Worm (Caenorhabditis elegans) whole organism, L1 larva: ENCODE measurements around the gene zip-7.
A peak's percentile ranks its signal among the peaks of the same experiment; 100 is the strongest.

Experiments used
- C34B4.2 ChIP-seq: sonication (generic microtip); optimal IDR thresholded peaks from 2 replicates; lab custom pipeline; 2017; ENCODE audit warnings: mild to moderate bottlenecking, missing genetic modification characterization, missing compliant biosample characterization
- ama-1 ChIP-seq: fragments of 150-350 bp; optimal IDR thresholded peaks from 2 replicates; lab custom pipeline; 2014
- dsc-1 ChIP-seq: sonication (generic microtip); optimal IDR thresholded peaks from 2 replicates; lab custom pipeline; 2016; ENCODE audit warnings: mild to moderate bottlenecking, missing genetic modification characterization, missing compliant biosample characterization
- elt-3 ChIP-seq, 6 experiments: fragments of 150-350 bp in 1 of 6; sonication (generic microtip); optimal IDR thresholded peaks; 2 replicates each; lab custom pipeline; 2017 to 2018; ENCODE audit warnings: missing biosample characterization in 6 of 6, missing genetic modification characterization in 6 of 6, inconsistent platforms in 1 of 6
- fkh-8 ChIP-seq: sonication (generic microtip); optimal IDR thresholded peaks from 2 replicates; lab custom pipeline; 2016; ENCODE audit warnings: mild to moderate bottlenecking, missing genetic modification characterization, missing compliant biosample characterization
- isw-1 ChIP-seq: fragments of 200-800 bp; sonication (Bioruptor generic); IDR thresholded peaks from 2 replicates; pipeline ENCODE4 v1.3.6; 2022; ENCODE audit warnings: missing genetic modification characterization, missing compliant biosample characterization
- lin-35 ChIP-seq, 2 experiments: fragments of 150-350 bp; optimal IDR thresholded peaks; 2 replicates each; lab custom pipeline; 2014; ENCODE audit warnings: missing biosample characterization in 2 of 2, missing genetic modification characterization in 2 of 2, missing genetic modification reagents in 2 of 2
- mef-2 ChIP-seq: fragments of 150-350 bp; optimal IDR thresholded peaks from 2 replicates; lab custom pipeline; 2014; ENCODE audit warnings: missing biosample characterization, missing genetic modification characterization
- nhr-11 ChIP-seq: fragments of 150-350 bp; optimal IDR thresholded peaks from 2 replicates; lab custom pipeline; 2014; ENCODE audit warnings: missing biosample characterization, missing genetic modification characterization
- nhr-237 ChIP-seq: fragments of 150-350 bp; optimal IDR thresholded peaks from 2 replicates; lab custom pipeline; 2014; ENCODE audit warnings: missing biosample characterization, missing genetic modification characterization
- swsn-7 ChIP-seq: sonication (generic microtip); optimal IDR thresholded peaks from 2 replicates; lab custom pipeline; 2016; ENCODE audit warnings: missing genetic modification characterization, missing compliant biosample characterization
- vab-15 ChIP-seq: sonication (generic microtip); optimal IDR thresholded peaks from 2 replicates; lab custom pipeline; 2017; ENCODE audit warnings: missing genotype, mild to moderate bottlenecking, missing genetic modification characterization, missing compliant biosample characterization
- xbp-1 ChIP-seq: sonication (generic microtip); optimal IDR thresholded peaks from 2 replicates; lab custom pipeline; 2016; ENCODE audit warnings: missing genetic modification characterization, missing compliant biosample characterization
- zag-1 ChIP-seq: fragments of 150-350 bp; optimal IDR thresholded peaks from 2 replicates; lab custom pipeline; 2014; ENCODE audit warnings: missing biosample characterization, missing genetic modification characterization

- TF ChIP-seq ama-1 (no peak), dsc-1 (tag; lab: Kevin White, UChicago) (peak; percentile 47), vab-15 (tag; lab: Kevin White, UChicago) (no peak), C34B4.2 (no peak), xbp-1 (no peak), isw-1 (GFP tag; lab: Robert Waterston, UW) (no peak), nhr-11 (tag; lab: Kevin White, UChicago) (no peak), elt-3 (tag; optimal IDR thresholded peaks at IDR 0.05; lab: Kevin White, UChicago) (no peak), swsn-7 (no peak), fkh-8 (tag; lab: Kevin White, UChicago) (no peak), nhr-237 (tag; lab: Kevin White, UChicago) (no peak), lin-35 (GFP tag; optimal IDR thresholded peaks at IDR 0.05; lab: Kevin White, UChicago) (no peak), mef-2 (no peak), zag-1 (tag; lab: Kevin White, UChicago) (no peak)
Observed at ce11 chrIV:16482790-16483189, 22.7 kb downstream of the zip-7 start.
